Worm (Caenorhabditis elegans) whole organism, L4/young adult: Measurements from ENCODE around the gene F08B4.8.

ENCODE experiments used
- W03F9.2 ChIP-seq: fragments of 150-350 bp; optimal IDR thresholded peaks from 2 replicates; lab custom pipeline; 2014; ENCODE audit warnings: missing biosample characterization, missing genetic modification characterization
- dao-5 ChIP-seq: sonication (generic microtip); optimal IDR thresholded peaks from 2 replicates; lab custom pipeline; 2016; ENCODE audit warnings: missing genotype, missing genetic modification characterization, moderate library complexity, missing compliant biosample characterization
- him-1 ChIP-seq: sonication (generic microtip); optimal IDR thresholded peaks from 2 replicates; lab custom pipeline; 2016; ENCODE audit warnings: missing genotype, missing genetic modification reagents, missing genetic modification characterization, missing compliant biosample characterization

DNA sequence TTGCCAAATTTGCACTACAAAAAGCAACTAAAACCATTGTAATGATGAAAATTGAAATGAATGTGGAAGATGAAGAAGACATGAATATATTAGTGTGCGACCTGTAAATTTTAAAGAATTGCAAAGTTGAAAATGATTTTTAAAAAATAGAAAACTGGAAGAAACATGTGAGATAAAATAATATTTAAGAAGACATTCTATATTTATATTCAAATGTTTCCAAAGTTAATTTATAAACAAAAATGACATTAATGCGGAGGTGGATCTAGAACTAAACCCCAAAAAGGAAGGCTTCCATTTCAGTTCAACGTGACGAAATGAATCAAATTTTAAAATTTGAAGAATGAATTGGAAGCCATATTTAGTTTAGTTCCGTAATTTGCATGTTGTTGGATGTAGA is 1.8 kb downstream of the F08B4.8 start, which contains the start of gene nlp-60:
- TF ChIP-seq dao-5 (tag; lab: Kevin White, UChicago) (no peak), him-1 (tag; lab: Kevin White, UChicago) (no peak), W03F9.2 (no peak)
